Fruit fly (Drosophila melanogaster) whole organism, embryonic: ENCODE results near the gene CG7739.

Experiments used
- ATbp ChIP-seq: fragments of 200-800 bp; sonication (Bioruptor generic); optimal IDR thresholded peaks from 2 replicates; lab custom pipeline; 2017; ENCODE audit warnings: missing biosample characterization, mild to moderate bottlenecking, missing genetic modification characterization, missing genetic modification reagents
- Abd-B ChIP-seq: fragments of 200-800 bp; sonication (Bioruptor generic); optimal IDR thresholded peaks from 2 replicates; lab custom pipeline; 2018; ENCODE audit warnings: missing biosample characterization, mild to moderate bottlenecking, missing genetic modification characterization, moderate library complexity
- Adf1 ChIP-seq: fragments of 200-800 bp; sonication (Bioruptor generic); IDR thresholded peaks from 2 replicates; pipeline ENCODE4 v1.3.6; 2022; ENCODE audit warnings: missing biosample characterization, missing genetic modification characterization
- Bteb2 ChIP-seq: fragments of 200-800 bp; sonication (Bioruptor generic); optimal IDR thresholded peaks from 2 replicates; lab custom pipeline; 2016; ENCODE audit warnings: missing biosample characterization, missing genetic modification characterization
- CG11093 ChIP-seq: fragments of 200-800 bp; sonication (Bioruptor generic); IDR thresholded peaks from 3 replicates; pipeline ENCODE4 v1.3.6; 2022; ENCODE audit warnings: missing biosample characterization, missing genetic modification characterization
- CG11696 ChIP-seq: fragments of 200-800 bp; sonication (Bioruptor generic); IDR thresholded peaks from 2 replicates; pipeline ENCODE4 v1.3.6; 2022; ENCODE audit warnings: missing biosample characterization, missing genetic modification characterization
- CG12219 ChIP-seq: fragments of 200-800 bp; sonication (Bioruptor generic); optimal IDR thresholded peaks from 3 replicates; lab custom pipeline; 2018; ENCODE audit warnings: missing biosample characterization, mild to moderate bottlenecking, missing genetic modification characterization
- CG13123 ChIP-seq: fragments of 200-800 bp; sonication (Bioruptor generic); optimal IDR thresholded peaks from 2 replicates; lab custom pipeline; 2016; ENCODE audit warnings: missing biosample characterization, missing genetic modification characterization
- CG13894 ChIP-seq: fragments of 200-800 bp; sonication (Bioruptor generic); optimal IDR thresholded peaks from 3 replicates; lab custom pipeline; 2018; ENCODE audit warnings: missing biosample characterization, mild to moderate bottlenecking, missing genetic modification characterization, moderate library complexity
- CG14441 ChIP-seq: fragments of 200-800 bp; sonication (Bioruptor generic); IDR thresholded peaks from 2 replicates; pipeline ENCODE4 v1.3.6; 2022; ENCODE audit warnings: missing biosample characterization, missing genetic modification characterization
- CG15514 ChIP-seq: fragments of 200-800 bp; sonication (Bioruptor generic); optimal IDR thresholded peaks from 3 replicates; lab custom pipeline; 2017; ENCODE audit warnings: missing biosample characterization, missing genetic modification characterization, mild to moderate bottlenecking, moderate library complexity, missing genetic modification reagents
- CG16863 ChIP-seq: fragments of 200-800 bp; sonication (Bioruptor generic); optimal IDR thresholded peaks from 3 replicates; lab custom pipeline; 2016; ENCODE audit warnings: missing biosample characterization, missing genetic modification characterization
- CG17802 ChIP-seq: fragments of 200-800 bp; sonication (Bioruptor generic); optimal IDR thresholded peaks from 2 replicates; lab custom pipeline; 2018; ENCODE audit warnings: missing biosample characterization, mild to moderate bottlenecking, missing genetic modification characterization, moderate library complexity
- CG31224 ChIP-seq: fragments of 200-800 bp; sonication (Bioruptor generic); IDR thresholded peaks from 2 replicates; pipeline ENCODE4 v1.3.6; 2022; ENCODE audit warnings: missing biosample characterization, missing genetic modification characterization
- CG42726 ChIP-seq: fragments of 200-800 bp; sonication (Bioruptor generic); IDR thresholded peaks from 2 replicates; pipeline ENCODE4 v1.3.6; 2022; ENCODE audit warnings: missing biosample characterization, missing genetic modification characterization; ENCODE audit not compliant: partially characterized antibody
- CG4282 ChIP-seq: fragments of 200-800 bp; sonication (Bioruptor generic); optimal IDR thresholded peaks from 2 replicates; lab custom pipeline; 2016; ENCODE audit warnings: missing biosample characterization, missing genetic modification characterization
- CG4820 ChIP-seq: fragments of 200-800 bp; sonication (Bioruptor generic); optimal IDR thresholded peaks from 3 replicates; lab custom pipeline; 2016; ENCODE audit warnings: missing biosample characterization, missing genetic modification characterization
- CG6854 ChIP-seq: fragments of 200-800 bp; sonication (Bioruptor generic); optimal IDR thresholded peaks from 3 replicates; lab custom pipeline; 2017; ENCODE audit warnings: missing biosample characterization, mild to moderate bottlenecking, missing genetic modification characterization
- CG7963 ChIP-seq: fragments of 200-800 bp; sonication (Bioruptor generic); IDR thresholded peaks from 3 replicates; pipeline ENCODE4 v1.3.6; 2022; ENCODE audit warnings: missing biosample characterization, missing genetic modification characterization; ENCODE audit not compliant: partially characterized antibody
- CG8089 ChIP-seq: fragments of 200-800 bp; sonication (Bioruptor generic); optimal IDR thresholded peaks from 3 replicates; lab custom pipeline; 2016; ENCODE audit warnings: missing biosample characterization, missing genetic modification characterization
- D19B ChIP-seq: fragments of 200-800 bp; sonication (Bioruptor generic); optimal IDR thresholded peaks from 2 replicates; lab custom pipeline; 2017; ENCODE audit warnings: missing biosample characterization, mild to moderate bottlenecking, missing genetic modification characterization
- Dad ChIP-seq: fragments of 200-800 bp; sonication (Bioruptor generic); optimal IDR thresholded peaks from 3 replicates; lab custom pipeline; 2016; ENCODE audit warnings: missing biosample characterization, missing genetic modification characterization
- Dip2 ChIP-seq: fragments of 200-800 bp; sonication (Bioruptor generic); IDR thresholded peaks from 2 replicates; pipeline ENCODE4 v1.3.6; 2022; ENCODE audit warnings: missing biosample characterization, missing genetic modification characterization
- Doc2 ChIP-seq: fragments of 200-800 bp; sonication (Bioruptor generic); IDR thresholded peaks from 2 replicates; pipeline ENCODE4 v1.3.6; 2022; ENCODE audit warnings: missing biosample characterization, missing genetic modification characterization
- E2f1 ChIP-seq: fragments of 200-800 bp; sonication (Bioruptor generic); IDR thresholded peaks from 2 replicates; pipeline ENCODE4 v1.3.6; 2022; ENCODE audit warnings: missing biosample characterization, missing genetic modification characterization
- GATAe ChIP-seq: fragments of 200-800 bp; sonication (Bioruptor generic); conservative IDR thresholded peaks from 2 replicates; pipeline ENCODE4 v1.3.6; 2022; ENCODE audit warnings: missing biosample characterization, missing genetic modification characterization
- Hand ChIP-seq: fragments of 200-800 bp; sonication (Bioruptor generic); optimal IDR thresholded peaks from 2 replicates; lab custom pipeline; 2017; ENCODE audit warnings: mild to moderate bottlenecking, missing biosample characterization, missing genetic modification reagents, missing genetic modification characterization
- Hr78 ChIP-seq, 2 experiments: fragments of 200-800 bp in 1 of 2; fragments of >200 bp in 1 of 2; sonication (Bioruptor generic) in 1 of 2; optimal IDR thresholded peaks; 2 replicates each; lab custom pipeline; 2017 to 2019; ENCODE audit warnings: missing biosample characterization in 2 of 2, missing genetic modification characterization in 2 of 2, mild to moderate bottlenecking in 1 of 2, moderate library complexity in 1 of 2
- Max ChIP-seq: fragments of 200-800 bp; sonication (Bioruptor generic); optimal IDR thresholded peaks from 2 replicates; lab custom pipeline; 2016; ENCODE audit warnings: missing biosample characterization, mild to moderate bottlenecking, missing genetic modification characterization
- Meics ChIP-seq: fragments of 200-800 bp; sonication (Bioruptor generic); optimal IDR thresholded peaks from 2 replicates; lab custom pipeline; 2017; ENCODE audit warnings: missing biosample characterization, mild to moderate bottlenecking, missing genetic modification characterization
- Pdp1 ChIP-seq, 2 experiments: fragments of 200-800 bp; sonication (Bioruptor generic); optimal IDR thresholded peaks; 3 replicates each; lab custom pipeline; 2016; ENCODE audit warnings: missing biosample characterization in 2 of 2, missing genetic modification characterization in 2 of 2, mild to moderate bottlenecking in 1 of 2, moderate library complexity in 1 of 2
- Rfx ChIP-seq: fragments of 200-800 bp; sonication (Bioruptor generic); IDR thresholded peaks from 2 replicates; pipeline ENCODE4 v1.3.6; 2022; ENCODE audit warnings: missing biosample characterization, missing genetic modification characterization
- Ssrp ChIP-seq: fragments of 200-800 bp; sonication (Bioruptor generic); optimal IDR thresholded peaks from 2 replicates; lab custom pipeline; 2018; ENCODE audit warnings: missing biosample characterization, mild to moderate bottlenecking, missing genetic modification characterization, moderate library complexity
- disco-r ChIP-seq: fragments of 200-800 bp; sonication (Bioruptor generic); optimal IDR thresholded peaks from 2 replicates; lab custom pipeline; 2016; ENCODE audit warnings: missing biosample characterization, missing genetic modification characterization
- gce ChIP-seq: fragments of 200-800 bp; sonication (Bioruptor generic); IDR thresholded peaks from 3 replicates; pipeline ENCODE4 v1.3.6; 2022; ENCODE audit warnings: missing biosample characterization, missing genetic modification characterization
- gcm ChIP-seq: fragments of 200-800 bp; sonication (Bioruptor generic); optimal IDR thresholded peaks from 2 replicates; lab custom pipeline; 2019; ENCODE audit warnings: missing biosample characterization, mild to moderate bottlenecking, missing genetic modification characterization, moderate library complexity
- gro ChIP-seq: fragments of 200-800 bp; sonication (Bioruptor generic); optimal IDR thresholded peaks from 2 replicates; lab custom pipeline; 2016; ENCODE audit warnings: missing biosample characterization, missing genetic modification characterization
- lbe ChIP-seq: fragments of 200-800 bp; sonication (Bioruptor generic); optimal IDR thresholded peaks from 2 replicates; lab custom pipeline; 2016; ENCODE audit warnings: missing biosample characterization, mild to moderate bottlenecking, missing genetic modification characterization
- mirr ChIP-seq: fragments of 200-800 bp; sonication (Bioruptor generic); optimal IDR thresholded peaks from 3 replicates; lab custom pipeline; 2018; ENCODE audit warnings: missing biosample characterization, mild to moderate bottlenecking, missing genetic modification characterization
- oc ChIP-seq: fragments of 200-800 bp; sonication (Bioruptor generic); optimal IDR thresholded peaks from 2 replicates; lab custom pipeline; 2018; ENCODE audit warnings: missing biosample characterization, mild to moderate bottlenecking, missing genetic modification characterization, moderate library complexity
- peb ChIP-seq: fragments of 200-800 bp; sonication (Bioruptor generic); IDR thresholded peaks from 2 replicates; pipeline ENCODE4 v1.3.6; 2022; ENCODE audit warnings: missing biosample characterization, missing genetic modification characterization
- phol ChIP-seq: fragments of 200-800 bp; sonication (Bioruptor generic); optimal IDR thresholded peaks from 3 replicates; lab custom pipeline; 2018; ENCODE audit warnings: missing biosample characterization, mild to moderate bottlenecking, missing genetic modification characterization, moderate library complexity
- run ChIP-seq: fragments of 200-800 bp; sonication (Bioruptor generic); optimal IDR thresholded peaks from 3 replicates; lab custom pipeline; 2018; ENCODE audit warnings: missing biosample characterization, mild to moderate bottlenecking, missing genetic modification characterization
- sd ChIP-seq: fragments of 200-800 bp; sonication (Bioruptor generic); optimal IDR thresholded peaks from 3 replicates; lab custom pipeline; 2018; ENCODE audit warnings: missing biosample characterization, mild to moderate bottlenecking, missing genetic modification characterization, moderate library complexity
- slou ChIP-seq: fragments of 200-800 bp; sonication (Bioruptor generic); optimal IDR thresholded peaks from 3 replicates; lab custom pipeline; 2016; ENCODE audit warnings: missing biosample characterization, missing genetic modification characterization
- slp2 ChIP-seq: fragments of 200-800 bp; sonication (Bioruptor generic); optimal IDR thresholded peaks from 2 replicates; lab custom pipeline; 2016; ENCODE audit warnings: missing biosample characterization, missing genetic modification characterization
- so ChIP-seq: fragments of 200-800 bp; sonication (Bioruptor generic); IDR thresholded peaks from 3 replicates; pipeline ENCODE4 v1.3.6; 2022; ENCODE audit warnings: missing biosample characterization, missing genetic modification characterization
- stc ChIP-seq: fragments of 200-800 bp; sonication (Bioruptor generic); IDR thresholded peaks from 2 replicates; pipeline ENCODE4 v1.3.6; 2022; ENCODE audit warnings: missing biosample characterization, missing genetic modification characterization
- stwl ChIP-seq: fragments of 200-800 bp; sonication (Bioruptor generic); optimal IDR thresholded peaks from 3 replicates; lab custom pipeline; 2018; ENCODE audit warnings: missing biosample characterization, mild to moderate bottlenecking, missing genetic modification characterization, moderate library complexity
- zen2 ChIP-seq: fragments of 200-800 bp; sonication (Bioruptor generic); IDR thresholded peaks from 3 replicates; pipeline ENCODE4 v1.3.6; 2022; ENCODE audit warnings: missing biosample characterization, missing genetic modification characterization; ENCODE audit not compliant: partially characterized antibody

The CG7739 gene

dm6 chr3L:15553993-15554644 lies 8.7 kb downstream of the CG7739 start, which contains the start of gene AGO2 (continued):
- no peak for TF ChIP-seq Hand
- TF ChIP-seq lbe (GFP tag; lab: Kevin White, UChicago), result peak; percentile 43
- no peak for TF ChIP-seq Rfx
- TF ChIP-seq CG31224 (GFP tag; lab: Robert Waterston, UW), result no peak
- TF ChIP-seq Meics, result no peak
- peak; percentile 55 for TF ChIP-seq stwl (tag; lab: Kevin White, UChicago)
- TF ChIP-seq CG6854 (GFP tag; lab: Kevin White, UChicago), result peak; percentile 3
- TF ChIP-seq sd (tag; lab: Kevin White, UChicago), result no peak
- TF ChIP-seq Hr78 (GFP tag; optimal IDR thresholded peaks at IDR 0.05; lab: Kevin White, UChicago), result no peak
- no peak for TF ChIP-seq CG17802 (tag; lab: Kevin White, UChicago)
- no peak for TF ChIP-seq CG13894 (tag; lab: Kevin White, UChicago)
- no peak for TF ChIP-seq CG14441 (GFP tag; lab: Robert Waterston, UW)
- TF ChIP-seq gce (GFP tag; lab: Robert Waterston, UW), result no peak
- TF ChIP-seq run (tag; lab: Kevin White, UChicago), result no peak
- TF ChIP-seq Dad, result no peak
- TF ChIP-seq CG42726 (GFP tag; lab: Robert Waterston, UW), result no peak
- TF ChIP-seq gcm, result no peak
- no peak for TF ChIP-seq slp2 (GFP tag; lab: Kevin White, UChicago)
- TF ChIP-seq mirr (GFP tag; lab: Kevin White, UChicago), result peak; percentile 32
- no peak for TF ChIP-seq Abd-B
- TF ChIP-seq Ssrp (tag; lab: Kevin White, UChicago), result no peak
- no peak for TF ChIP-seq slou (GFP tag; lab: Kevin White, UChicago)
- TF ChIP-seq Dip2 (GFP tag; lab: Robert Waterston, UW), result no peak
- TF ChIP-seq oc (tag; lab: Kevin White, UChicago), result no peak
- TF ChIP-seq zen2 (GFP tag; lab: Robert Waterston, UW), result peak; percentile 69; the same call in 2 of the 3 replicates
- no peak for TF ChIP-seq stc (GFP tag; lab: Robert Waterston, UW)
- TF ChIP-seq E2f1 (GFP tag; lab: Robert Waterston, UW), result no peak
- no peak for TF ChIP-seq disco-r
- no peak for TF ChIP-seq CG8089 (GFP tag; lab: Kevin White, UChicago)
- no peak for TF ChIP-seq CG4820
- no peak for TF ChIP-seq CG11696 (GFP tag; lab: Robert Waterston, UW)
- no peak for TF ChIP-seq CG11093 (GFP tag; lab: Robert Waterston, UW)
- no peak for TF ChIP-seq peb (GFP tag; lab: Robert Waterston, UW)
- TF ChIP-seq Adf1 (GFP tag; lab: Robert Waterston, UW), result peak; percentile 14; the same call in 1 of the 2 replicates
- TF ChIP-seq ATbp (GFP tag; lab: Kevin White, UChicago), result no peak
- no peak for TF ChIP-seq Doc2 (GFP tag; lab: Robert Waterston, UW)
- no peak for TF ChIP-seq CG12219
- no peak for TF ChIP-seq Max (GFP tag; lab: Kevin White, UChicago)
- no peak for TF ChIP-seq D19B
- no peak for TF ChIP-seq so (GFP tag; lab: Robert Waterston, UW)
- TF ChIP-seq Bteb2 (GFP tag; lab: Kevin White, UChicago), result no peak
- peak; percentile 64; the same call in 2 of the 3 replicates for TF ChIP-seq CG7963 (GFP tag; lab: Robert Waterston, UW)
- no peak for TF ChIP-seq GATAe (GFP tag; lab: Robert Waterston, UW)
- no peak for TF ChIP-seq gro
- peak; percentile 66 for TF ChIP-seq CG15514 (GFP tag; lab: Kevin White, UChicago)
- TF ChIP-seq CG13123 (GFP tag; lab: Kevin White, UChicago), result no peak
- peak; percentile 90 for TF ChIP-seq phol (tag; lab: Kevin White, UChicago)
- TF ChIP-seq CG16863, result no peak
- TF ChIP-seq Pdp1 (GFP tag; optimal IDR thresholded peaks at IDR 0.05; lab: Kevin White, UChicago), result peak in 1 of 2 experiments; percentile 44
- no peak for TF ChIP-seq CG4282 (GFP tag; lab: Kevin White, UChicago)
